Worm (Caenorhabditis elegans) whole organism, young adult: ENCODE data around the gene pqn-89.

Experiments
- B0019.2 ChIP-seq: fragments of 200-800 bp; sonication (Bioruptor generic); conservative IDR thresholded peaks from 2 replicates; pipeline ENCODE4 v1.3.6; 2022; ENCODE audit warnings: missing genetic modification reagents, missing genetic modification characterization, missing compliant biosample characterization
- B0035.1 ChIP-seq: sonication (generic microtip); optimal IDR thresholded peaks from 2 replicates; lab custom pipeline; 2016; ENCODE audit warnings: missing genetic modification characterization, mild to moderate bottlenecking, missing compliant biosample characterization, missing genotype, missing genetic modification reagents
- C17E4.6 ChIP-seq: fragments of 200-800 bp; sonication (Bioruptor generic); IDR thresholded peaks from 2 replicates; pipeline ENCODE4 v1.3.6; 2022; ENCODE audit warnings: missing genetic modification reagents, missing genetic modification characterization, missing compliant biosample characterization
- F55B11.4 ChIP-seq: sonication (generic microtip); optimal IDR thresholded peaks from 2 replicates; lab custom pipeline; 2016; ENCODE audit warnings: missing compliant biosample characterization, missing genetic modification characterization, borderline replicate concordance; ENCODE audit not compliant: insufficient read depth
- F57C9.4 ChIP-seq: sonication (generic microtip); optimal IDR thresholded peaks from 2 replicates; lab custom pipeline; 2017; ENCODE audit warnings: mild to moderate bottlenecking, missing genetic modification characterization, missing compliant biosample characterization
- T26A5.8 ChIP-seq: sonication (generic microtip); optimal IDR thresholded peaks from 2 replicates; lab custom pipeline; 2016; ENCODE audit warnings: missing genetic modification characterization, missing compliant biosample characterization
- Y53G8AR.9 ChIP-seq: fragments of 200-800 bp; sonication (Bioruptor generic); conservative IDR thresholded peaks from 2 replicates; pipeline ENCODE4 v1.3.6; 2022; ENCODE audit warnings: missing genetic modification reagents, missing genetic modification characterization, missing compliant biosample characterization
- Y56A3A.18 ChIP-seq: fragments of 200-800 bp; sonication (Bioruptor generic); IDR thresholded peaks from 2 replicates; pipeline ENCODE4 v1.3.6; 2022; ENCODE audit warnings: missing genetic modification reagents, missing genetic modification characterization, missing compliant biosample characterization
- Y67H2A.10 ChIP-seq: fragments of 200-800 bp; sonication (Bioruptor generic); conservative IDR thresholded peaks from 2 replicates; pipeline ENCODE4 v1.3.6; 2022; ENCODE audit warnings: missing genetic modification reagents, missing genetic modification characterization, missing compliant biosample characterization
- aptf-2 ChIP-seq: fragments of 200-800 bp; sonication (Bioruptor generic); conservative IDR thresholded peaks from 2 replicates; pipeline ENCODE4 v1.3.6; 2022; ENCODE audit warnings: missing genetic modification reagents, missing genetic modification characterization, missing compliant biosample characterization
- aptf-3 ChIP-seq: fragments of 200-800 bp; sonication (Bioruptor generic); IDR thresholded peaks from 2 replicates; pipeline ENCODE4 v1.3.6; 2022; ENCODE audit warnings: missing genetic modification characterization, missing compliant biosample characterization
- attf-5 ChIP-seq: fragments of 200-800 bp; sonication (Bioruptor generic); optimal IDR thresholded peaks from 2 replicates; lab custom pipeline; 2018; ENCODE audit warnings: mild to moderate bottlenecking, missing genetic modification characterization, missing compliant biosample characterization
- cebp-1 ChIP-seq, 2 experiments: fragments of 200-800 bp in 1 of 2; sonication (Bioruptor generic) in 1 of 2; sonication (generic microtip) in 1 of 2; IDR thresholded peaks in 1 of 2; optimal IDR thresholded peaks in 1 of 2; 2 replicates each; pipeline versions ENCODE4 v1.3.6 to Lab custom; 2017 to 2022; ENCODE audit warnings: missing compliant biosample characterization in 2 of 2, missing genetic modification characterization in 2 of 2, mild to moderate bottlenecking in 1 of 2, missing genetic modification reagents in 1 of 2, moderate library complexity in 1 of 2
- ceh-58 ChIP-seq: fragments of 200-800 bp; sonication (Bioruptor generic); IDR thresholded peaks from 2 replicates; pipeline ENCODE4 v1.3.6; 2022; ENCODE audit warnings: missing genetic modification characterization, missing compliant biosample characterization
- ceh-79 ChIP-seq: sonication (generic microtip); optimal IDR thresholded peaks from 2 replicates; lab custom pipeline; 2017; ENCODE audit warnings: mild to moderate bottlenecking, missing genetic modification characterization, missing compliant biosample characterization
- dpl-1 ChIP-seq: fragments of 150-350 bp; optimal IDR thresholded peaks from 2 replicates; lab custom pipeline; 2014; ENCODE audit warnings: missing biosample characterization, missing genetic modification reagents, missing genetic modification characterization
- efl-1 ChIP-seq: fragments of 150-350 bp; optimal IDR thresholded peaks from 2 replicates; lab custom pipeline; 2014; ENCODE audit warnings: missing biosample characterization, missing genetic modification reagents, missing genetic modification characterization
- egl-18 ChIP-seq: fragments of 200-800 bp; sonication (Bioruptor generic); IDR thresholded peaks from 2 replicates; pipeline ENCODE4 v1.3.6; 2022; ENCODE audit warnings: missing genetic modification reagents, missing genetic modification characterization, missing compliant biosample characterization
- gei-17 ChIP-seq: fragments of 200-800 bp; sonication (Bioruptor generic); optimal IDR thresholded peaks from 2 replicates; lab custom pipeline; 2018; ENCODE audit warnings: mild to moderate bottlenecking, missing genetic modification characterization, missing compliant biosample characterization
- him-1 ChIP-seq: sonication (generic microtip); optimal IDR thresholded peaks from 2 replicates; lab custom pipeline; 2016; ENCODE audit warnings: missing genotype, missing genetic modification reagents, missing genetic modification characterization, missing compliant biosample characterization
- hlh-26 ChIP-seq: fragments of 200-800 bp; sonication (Bioruptor generic); conservative IDR thresholded peaks from 2 replicates; pipeline ENCODE4 v1.3.6; 2022; ENCODE audit warnings: missing genetic modification reagents, missing genetic modification characterization, missing compliant biosample characterization
- hmg-1.2 ChIP-seq: fragments of 200-800 bp; sonication (Bioruptor generic); IDR thresholded peaks from 2 replicates; pipeline ENCODE4 v1.3.6; 2022; ENCODE audit warnings: missing genetic modification reagents, missing genetic modification characterization, missing compliant biosample characterization
- lin-35 ChIP-seq, 3 experiments: fragments of 150-350 bp in 2 of 3; sonication (generic microtip) in 1 of 3; optimal IDR thresholded peaks; 2 replicates each; lab custom pipeline; 2014 to 2018; ENCODE audit warnings: missing biosample characterization in 3 of 3, missing genetic modification characterization in 3 of 3, missing genetic modification reagents in 3 of 3
- lin-54 ChIP-seq: fragments of 200-800 bp; sonication (Bioruptor generic); optimal IDR thresholded peaks from 2 replicates; lab custom pipeline; 2018; ENCODE audit warnings: mild to moderate bottlenecking, missing genetic modification characterization, missing compliant biosample characterization
- lsl-1 ChIP-seq: fragments of 200-800 bp; sonication (Bioruptor generic); optimal IDR thresholded peaks from 2 replicates; lab custom pipeline; 2018; ENCODE audit warnings: mild to moderate bottlenecking, missing genetic modification characterization, moderate library complexity, missing compliant biosample characterization
- mcd-1 ChIP-seq: fragments of 200-800 bp; sonication (Bioruptor generic); IDR thresholded peaks from 2 replicates; pipeline ENCODE4 v1.3.6; 2022; ENCODE audit warnings: missing genetic modification reagents, missing genetic modification characterization, missing compliant biosample characterization
- nfyb-1 ChIP-seq: fragments of 200-800 bp; sonication (Bioruptor generic); IDR thresholded peaks from 2 replicates; pipeline ENCODE4 v1.3.6; 2022; ENCODE audit warnings: missing genetic modification reagents, missing genetic modification characterization, missing compliant biosample characterization
- nhr-80 ChIP-seq: sonication (generic microtip); optimal IDR thresholded peaks from 2 replicates; lab custom pipeline; 2016; ENCODE audit warnings: missing genetic modification characterization, missing compliant biosample characterization
- rec-8 ChIP-seq, 2 experiments: sonication (generic microtip); optimal IDR thresholded peaks; 2 replicates each; lab custom pipeline; 2016; ENCODE audit warnings: mild to moderate bottlenecking in 2 of 2, missing genetic modification characterization in 2 of 2, missing genetic modification reagents in 2 of 2, missing genotype in 2 of 2, missing biosample characterization in 1 of 2, missing compliant biosample characterization in 1 of 2, moderate library complexity in 1 of 2
- rpc-1 ChIP-seq, 2 experiments: fragments of 150-350 bp in 1 of 2; sonication (generic microtip) in 1 of 2; optimal IDR thresholded peaks; 2 replicates each; lab custom pipeline; 2014 to 2018; ENCODE audit warnings: missing biosample characterization in 1 of 2, missing genetic modification characterization in 1 of 2, missing genetic modification reagents in 1 of 2, missing genotype in 1 of 2
- sea-2 ChIP-seq: fragments of 200-800 bp; sonication (Bioruptor generic); IDR thresholded peaks from 2 replicates; pipeline ENCODE4 v1.3.6; 2022; ENCODE audit warnings: missing genetic modification characterization, missing compliant biosample characterization
- snpc-3.4 ChIP-seq: sonication (generic microtip); optimal IDR thresholded peaks from 2 replicates; lab custom pipeline; 2017; ENCODE audit warnings: missing genetic modification characterization, mild to moderate bottlenecking, missing compliant biosample characterization, antibody characterized with exemption, moderate library complexity, missing genotype, missing genetic modification reagents
- snpc-4 ChIP-seq, 5 experiments: fragments of 150-350 bp in 1 of 5; sonication (generic microtip) in 4 of 5; optimal IDR thresholded peaks; 2 replicates each; lab custom pipeline; 2014 to 2018; ENCODE audit warnings: missing genetic modification characterization in 5 of 5, missing biosample characterization in 3 of 5, antibody characterized with exemption in 2 of 5, mild to moderate bottlenecking in 2 of 5, missing compliant biosample characterization in 2 of 5, missing genotype in 2 of 5, moderate library complexity in 2 of 5, missing genetic modification reagents in 1 of 5
- somi-1 ChIP-seq: fragments of 200-800 bp; sonication (Bioruptor generic); optimal IDR thresholded peaks from 2 replicates; lab custom pipeline; 2018; ENCODE audit warnings: mild to moderate bottlenecking, missing genetic modification characterization, missing compliant biosample characterization
- tbp1 ChIP-seq: fragments of 200-800 bp; sonication (Bioruptor generic); optimal IDR thresholded peaks from 2 replicates; lab custom pipeline; 2018; ENCODE audit warnings: mild to moderate bottlenecking, missing genetic modification characterization, missing compliant biosample characterization
- tlf-1 ChIP-seq: fragments of 200-800 bp; sonication (Bioruptor generic); optimal IDR thresholded peaks from 2 replicates; lab custom pipeline; 2018; ENCODE audit warnings: mild to moderate bottlenecking, missing genetic modification characterization, missing compliant biosample characterization
- xnd-1 ChIP-seq: sonication (generic microtip); optimal IDR thresholded peaks from 2 replicates; lab custom pipeline; 2016; ENCODE audit warnings: missing genotype, missing genetic modification reagents, missing genetic modification characterization, missing compliant biosample characterization
- ztf-25 ChIP-seq: fragments of 200-800 bp; sonication (Bioruptor generic); IDR thresholded peaks from 2 replicates; pipeline ENCODE4 v1.3.6; 2022; ENCODE audit warnings: missing genetic modification reagents, missing genetic modification characterization, missing compliant biosample characterization
- ztf-26 ChIP-seq: sonication (generic microtip); optimal IDR thresholded peaks from 2 replicates; lab custom pipeline; 2017; ENCODE audit warnings: missing genetic modification characterization, missing compliant biosample characterization

pqn-89 gene

DNA sequence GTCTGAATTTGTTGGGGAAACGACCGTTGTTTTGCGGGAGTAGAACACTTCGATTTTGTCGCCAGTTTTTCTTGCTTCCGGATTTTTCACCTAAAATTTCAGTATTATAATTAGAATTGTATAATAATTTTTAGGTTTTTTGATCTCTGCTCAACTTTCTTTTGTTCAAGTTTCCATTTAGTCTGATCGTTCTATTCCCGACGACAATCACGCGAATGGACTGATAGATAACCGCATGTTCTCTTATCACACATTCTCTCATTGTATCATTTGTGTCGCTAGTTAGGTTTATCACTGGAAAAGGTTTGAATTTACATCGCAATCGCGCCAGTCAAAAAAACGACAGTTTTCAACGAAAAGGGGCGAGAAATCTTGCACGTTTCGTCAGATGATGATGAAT, 48.3 kb downstream of the pqn-89 start (continued):
- no peak for TF ChIP-seq hmg-1.2 (GFP tag; lab: Robert Waterston, UW)
- peak; percentile 1 for TF ChIP-seq attf-5 (GFP tag; lab: Kevin White, UChicago)
- no peak for TF ChIP-seq egl-18 (GFP tag; lab: Robert Waterston, UW)
- no peak for TF ChIP-seq lin-35 (GFP tag; optimal IDR thresholded peaks at IDR 0.05; lab: Kevin White, UChicago)
- no peak for TF ChIP-seq B0019.2
- no peak for TF ChIP-seq B0035.1
- no peak for TF ChIP-seq ceh-58 (GFP tag; lab: Robert Waterston, UW)
- TF ChIP-seq gei-17 = no peak
- peak; percentile 96 for TF ChIP-seq nhr-80
- TF ChIP-seq lsl-1 (GFP tag; lab: Kevin White, UChicago) = no peak
- TF ChIP-seq him-1 = no peak
- TF ChIP-seq sea-2 (GFP tag; lab: Robert Waterston, UW) = no peak
- no peak for TF ChIP-seq mcd-1 (GFP tag; lab: Robert Waterston, UW)
- TF ChIP-seq dpl-1 (GFP tag; lab: Kevin White, UChicago) = no peak

- no peak for TF ChIP-seq F55B11.4 (tag; lab: Kevin White, UChicago)
- TF ChIP-seq ztf-25 = no peak
- no peak for TF ChIP-seq snpc-4 (GFP tag; optimal IDR thresholded peaks at IDR 0.05; lab: Kevin White, UChicago)
- peak in 1 of 4 experiments; percentile 21 for TF ChIP-seq snpc-4 (tag; optimal IDR thresholded peaks at IDR 0.05; lab: Kevin White, UChicago)
- peak in 1 of 3 experiments; percentile 67 for TF ChIP-seq lin-35 (GFP tag; optimal IDR thresholded peaks at IDR 0.05; lab: Kevin White, UChicago)
- TF ChIP-seq tlf-1 (GFP tag; lab: Kevin White, UChicago) = no peak
- TF ChIP-seq tbp1 (GFP tag; lab: Kevin White, UChicago) = peak; percentile 1
- peak; percentile 77 for TF ChIP-seq cebp-1 (GFP tag; IDR thresholded peaks at IDR 0.05; lab: Robert Waterston, UW)
- TF ChIP-seq cebp-1 (tag; optimal IDR thresholded peaks at IDR 0.05; lab: Kevin White, UChicago) = peak; percentile 92
- peak; percentile 31 for TF ChIP-seq lin-54 (GFP tag; lab: Kevin White, UChicago)
- peak; percentile 7 for TF ChIP-seq attf-5 (GFP tag; lab: Kevin White, UChicago)
- peak; percentile 12 for TF ChIP-seq efl-1 (GFP tag; lab: Kevin White, UChicago)
- TF ChIP-seq, all 124 proteins: peak for 7
Observed at ce11 chrIV:6555388-6556330, 49.1 kb downstream of the pqn-89 start, which contains the start of gene paqr-1. Gene paqr-1, minus strand, starts transcription at chrIV:6555438.

ce11 chrIV:6556624-6557368, 50.3 kb downstream of the pqn-89 start, which contains the start of gene try-3:
Gene try-3, plus strand, starts transcription at chrIV:6557155.
- TF ChIP-seq F57C9.4 (tag; lab: Kevin White, UChicago) = peak; percentile 42
- peak; percentile 42 for TF ChIP-seq ztf-26
- 0 out of 2 replicates have a peak, but pooled peaks have one; percentile 27 for TF ChIP-seq Y56A3A.18 (GFP tag; lab: Robert Waterston, UW)
- peak; percentile 15 for TF ChIP-seq somi-1 (GFP tag; lab: Kevin White, UChicago)
- TF ChIP-seq gei-17 = no peak
- TF ChIP-seq lsl-1 (GFP tag; lab: Kevin White, UChicago) = peak; percentile 32
- TF ChIP-seq rpc-1 (optimal IDR thresholded peaks at IDR 0.05; lab: Kevin White, UChicago) = peak; percentile 74
- peak; percentile 89 for TF ChIP-seq rpc-1 (tag; optimal IDR thresholded peaks at IDR 0.05; lab: Kevin White, UChicago)
- peak; percentile 54 for TF ChIP-seq attf-5 (GFP tag; lab: Kevin White, UChicago)
- no peak for TF ChIP-seq xnd-1 (tag; lab: Kevin White, UChicago)
- TF ChIP-seq nfyb-1 (GFP tag; lab: Robert Waterston, UW) = peak; percentile 80
- TF ChIP-seq hlh-26 = no peak
- TF ChIP-seq snpc-3.4 = no peak
- TF ChIP-seq ceh-79 (tag; lab: Kevin White, UChicago) = peak; percentile 17
- peak; percentile 18 to 46 for TF ChIP-seq rec-8 (tag; optimal IDR thresholded peaks at IDR 0.05; lab: Kevin White, UChicago)
- TF ChIP-seq Y67H2A.10 (GFP tag; lab: Robert Waterston, UW) = no peak
- TF ChIP-seq T26A5.8 (tag; lab: Kevin White, UChicago) = no peak
- peak; percentile 72; the same call in 1 of the 2 replicates for TF ChIP-seq Y53G8AR.9 (GFP tag; lab: Robert Waterston, UW)
- TF ChIP-seq C17E4.6 (GFP tag; lab: Robert Waterston, UW) = 0 out of 2 replicates have a peak, but pooled peaks have one; percentile 18
- TF ChIP-seq aptf-2 = no peak
- TF ChIP-seq aptf-3 (GFP tag; lab: Robert Waterston, UW) = 0 out of 2 replicates have a peak, but pooled peaks have one; percentile 18
